Worm (Caenorhabditis elegans) whole organism, L1 larva: ENCODE data around the gene F02C12.1.
A peak's percentile ranks its signal among the peaks of the same experiment; 100 is the strongest.

ENCODE experiments used
- C04F5.9 ChIP-seq: sonication (generic microtip); optimal IDR thresholded peaks from 2 replicates; lab custom pipeline; 2016; ENCODE audit warnings: missing genetic modification characterization, missing compliant biosample characterization
- C16A3.4 ChIP-seq: fragments of 150-350 bp; optimal IDR thresholded peaks from 2 replicates; lab custom pipeline; 2014; ENCODE audit warnings: missing biosample characterization, missing genetic modification characterization
- C34B4.2 ChIP-seq: sonication (generic microtip); optimal IDR thresholded peaks from 2 replicates; lab custom pipeline; 2017; ENCODE audit warnings: mild to moderate bottlenecking, missing genetic modification characterization, missing compliant biosample characterization
- F16B12.6 ChIP-seq: fragments of 150-350 bp; optimal IDR thresholded peaks from 2 replicates; lab custom pipeline; 2014; ENCODE audit warnings: missing biosample characterization, missing genetic modification characterization
- Y116A8C.19 ChIP-seq: sonication (generic microtip); optimal IDR thresholded peaks from 2 replicates; lab custom pipeline; 2016; ENCODE audit warnings: missing compliant biosample characterization, missing genetic modification characterization, borderline replicate concordance
- alr-1 ChIP-seq: fragments of 200-800 bp; sonication (Bioruptor generic); optimal IDR thresholded peaks from 2 replicates; lab custom pipeline; 2018; ENCODE audit warnings: borderline replicate concordance, mild to moderate bottlenecking, missing genetic modification characterization, missing compliant biosample characterization
- ama-1 ChIP-seq: fragments of 150-350 bp; optimal IDR thresholded peaks from 2 replicates; lab custom pipeline; 2014
- blmp-1 ChIP-seq: fragments of 150-350 bp; optimal IDR thresholded peaks from 2 replicates; lab custom pipeline; 2014; ENCODE audit warnings: missing biosample characterization, missing genetic modification characterization
- ceh-63 ChIP-seq: fragments of 200-800 bp; sonication (Bioruptor generic); optimal IDR thresholded peaks from 2 replicates; lab custom pipeline; 2018; ENCODE audit warnings: mild to moderate bottlenecking, missing genetic modification characterization, missing compliant biosample characterization
- ceh-88 ChIP-seq: fragments of 200-800 bp; sonication (Bioruptor generic); IDR thresholded peaks from 2 replicates; pipeline ENCODE4 v1.3.6; 2022; ENCODE audit warnings: missing genetic modification characterization, missing compliant biosample characterization
- ceh-90 ChIP-seq: sonication (generic microtip); optimal IDR thresholded peaks from 2 replicates; lab custom pipeline; 2016; ENCODE audit warnings: missing genetic modification characterization, missing compliant biosample characterization
- ces-1 ChIP-seq: fragments of 150-350 bp; optimal IDR thresholded peaks from 2 replicates; lab custom pipeline; 2014; ENCODE audit warnings: missing biosample characterization, missing genetic modification reagents, missing genetic modification characterization
- dpl-1 ChIP-seq, 3 experiments: fragments of 150-350 bp in 2 of 3; sonication (generic microtip) in 1 of 3; optimal IDR thresholded peaks; 2 replicates each; lab custom pipeline; 2014 to 2017; ENCODE audit warnings: missing biosample characterization in 3 of 3, missing genetic modification characterization in 3 of 3, missing genetic modification reagents in 3 of 3
- efl-3 ChIP-seq: fragments of 200-800 bp; sonication (Bioruptor generic); optimal IDR thresholded peaks from 2 replicates; lab custom pipeline; 2018; ENCODE audit warnings: mild to moderate bottlenecking, missing genetic modification characterization, missing compliant biosample characterization
- egl-13 ChIP-seq: sonication (generic microtip); optimal IDR thresholded peaks from 2 replicates; lab custom pipeline; 2016; ENCODE audit warnings: missing genotype, missing genetic modification reagents, missing genetic modification characterization, missing compliant biosample characterization
- egl-27 ChIP-seq, 2 experiments: fragments of 150-350 bp in 1 of 2; sonication (generic microtip); optimal IDR thresholded peaks; 3 replicates each; lab custom pipeline; 2017 to 2018; ENCODE audit warnings: missing biosample characterization in 2 of 2, missing genetic modification characterization in 2 of 2, missing genetic modification reagents in 2 of 2
- ets-5 ChIP-seq: fragments of 200-800 bp; sonication (Bioruptor generic); IDR thresholded peaks from 2 replicates; pipeline ENCODE4 v1.3.6; 2022; ENCODE audit warnings: missing genetic modification characterization, missing compliant biosample characterization
- fkh-10 ChIP-seq: sonication (generic microtip); optimal IDR thresholded peaks from 2 replicates; lab custom pipeline; 2017; ENCODE audit warnings: missing biosample characterization, missing genetic modification reagents, missing genetic modification characterization
- fkh-4 ChIP-seq: sonication (generic microtip); optimal IDR thresholded peaks from 2 replicates; lab custom pipeline; 2016; ENCODE audit warnings: missing compliant biosample characterization, missing genetic modification characterization, borderline replicate concordance
- fos-1 ChIP-seq: fragments of 150-350 bp; optimal IDR thresholded peaks from 2 replicates; lab custom pipeline; 2014; ENCODE audit warnings: missing biosample characterization, missing genetic modification characterization
- grh-1 ChIP-seq: fragments of 200-800 bp; sonication (Bioruptor generic); IDR thresholded peaks from 2 replicates; pipeline ENCODE4 v1.3.6; 2022; ENCODE audit warnings: missing genetic modification reagents, missing genetic modification characterization, missing compliant biosample characterization
- hlh-17 ChIP-seq: fragments of 200-800 bp; sonication (Bioruptor generic); optimal IDR thresholded peaks from 2 replicates; lab custom pipeline; 2018; ENCODE audit warnings: missing genetic modification characterization, mild to moderate bottlenecking, missing compliant biosample characterization, moderate library complexity, borderline replicate concordance
- hpl-2 ChIP-seq: fragments of 150-350 bp; optimal IDR thresholded peaks from 2 replicates; lab custom pipeline; 2014; ENCODE audit warnings: missing biosample characterization, missing genetic modification reagents, missing genetic modification characterization
- jun-1 ChIP-seq: fragments of 150-350 bp; optimal IDR thresholded peaks from 2 replicates; lab custom pipeline; 2014; ENCODE audit warnings: missing biosample characterization, missing genetic modification reagents, missing genetic modification characterization
- lin-14 ChIP-seq: fragments of 200-800 bp; sonication (Bioruptor generic); optimal IDR thresholded peaks from 2 replicates; lab custom pipeline; 2018; ENCODE audit warnings: mild to moderate bottlenecking, missing genetic modification characterization, moderate library complexity, missing compliant biosample characterization
- lin-39 ChIP-seq: fragments of 150-350 bp; optimal IDR thresholded peaks from 2 replicates; lab custom pipeline; 2014; ENCODE audit warnings: missing biosample characterization, missing genetic modification reagents, missing genetic modification characterization
- lir-3 ChIP-seq: sonication (generic microtip); optimal IDR thresholded peaks from 2 replicates; lab custom pipeline; 2016; ENCODE audit warnings: mild to moderate bottlenecking, missing genetic modification characterization, moderate library complexity, missing compliant biosample characterization; ENCODE audit not compliant: poor library complexity
- mab-9 ChIP-seq: fragments of 200-800 bp; sonication (Bioruptor generic); IDR thresholded peaks from 2 replicates; pipeline ENCODE4 v1.3.6; 2022; ENCODE audit warnings: missing genetic modification reagents, missing genetic modification characterization, missing compliant biosample characterization
- mdl-1 ChIP-seq, 2 experiments: fragments of 150-350 bp; optimal IDR thresholded peaks; 2 replicates each; lab custom pipeline; 2014 to 2017; ENCODE audit warnings: missing biosample characterization in 2 of 2, missing genetic modification characterization in 2 of 2, inconsistent platforms in 1 of 2
- mef-2 ChIP-seq: fragments of 150-350 bp; optimal IDR thresholded peaks from 2 replicates; lab custom pipeline; 2014; ENCODE audit warnings: missing biosample characterization, missing genetic modification characterization
- mep-1 ChIP-seq: fragments of 150-350 bp; optimal IDR thresholded peaks from 2 replicates; lab custom pipeline; 2014; ENCODE audit warnings: missing biosample characterization, missing genetic modification characterization
- nhr-19 ChIP-seq: fragments of 200-800 bp; sonication (Bioruptor generic); conservative IDR thresholded peaks from 2 replicates; pipeline ENCODE4 v1.3.6; 2022; ENCODE audit warnings: missing genetic modification characterization, missing compliant biosample characterization
- nhr-28 ChIP-seq: fragments of 150-350 bp; optimal IDR thresholded peaks from 2 replicates; lab custom pipeline; 2014; ENCODE audit warnings: missing biosample characterization, missing genetic modification characterization
- nhr-71 ChIP-seq: sonication (generic microtip); optimal IDR thresholded peaks from 2 replicates; lab custom pipeline; 2016; ENCODE audit warnings: mild to moderate bottlenecking, missing genetic modification characterization, moderate library complexity, missing compliant biosample characterization
- nhr-76 ChIP-seq: sonication (generic microtip); optimal IDR thresholded peaks from 2 replicates; lab custom pipeline; 2017; ENCODE audit warnings: missing biosample characterization, missing genetic modification characterization
- nhr-77 ChIP-seq: fragments of 150-350 bp; optimal IDR thresholded peaks from 2 replicates; lab custom pipeline; 2014; ENCODE audit warnings: missing biosample characterization, missing genetic modification characterization
- nhr-84 ChIP-seq: sonication (generic microtip); optimal IDR thresholded peaks from 2 replicates; lab custom pipeline; 2017; ENCODE audit warnings: missing biosample characterization, missing genetic modification characterization
- pax-3 ChIP-seq: fragments of 200-800 bp; sonication (Bioruptor generic); optimal IDR thresholded peaks from 2 replicates; lab custom pipeline; 2018; ENCODE audit warnings: mild to moderate bottlenecking, missing genetic modification characterization, moderate library complexity, missing compliant biosample characterization
- rnt-1 ChIP-seq: sonication (generic microtip); optimal IDR thresholded peaks from 2 replicates; lab custom pipeline; 2016; ENCODE audit warnings: mild to moderate bottlenecking, missing genetic modification characterization, moderate library complexity, missing compliant biosample characterization
- skn-1 ChIP-seq: fragments of 150-350 bp; optimal IDR thresholded peaks from 2 replicates; lab custom pipeline; 2014; ENCODE audit warnings: missing biosample characterization, missing genetic modification characterization
- snpc-4 ChIP-seq: fragments of 150-350 bp; optimal IDR thresholded peaks from 2 replicates; lab custom pipeline; 2014; ENCODE audit warnings: missing biosample characterization, missing genetic modification characterization
- snu-23 ChIP-seq: sonication (generic microtip); optimal IDR thresholded peaks from 2 replicates; lab custom pipeline; 2016; ENCODE audit warnings: missing genetic modification characterization, missing compliant biosample characterization
- sox-4 ChIP-seq: sonication (generic microtip); optimal IDR thresholded peaks from 2 replicates; lab custom pipeline; 2016; ENCODE audit warnings: missing genetic modification characterization, missing compliant biosample characterization
- sptf-1 ChIP-seq: fragments of 150-350 bp; optimal IDR thresholded peaks from 2 replicates; lab custom pipeline; 2014; ENCODE audit warnings: missing biosample characterization, missing genetic modification characterization
- sup-37 ChIP-seq: fragments of 200-800 bp; sonication (Bioruptor generic); optimal IDR thresholded peaks from 2 replicates; lab custom pipeline; 2018; ENCODE audit warnings: mild to moderate bottlenecking, missing genetic modification characterization, missing compliant biosample characterization
- swsn-7 ChIP-seq: sonication (generic microtip); optimal IDR thresholded peaks from 2 replicates; lab custom pipeline; 2016; ENCODE audit warnings: missing genetic modification characterization, missing compliant biosample characterization
- tbx-2 ChIP-seq: sonication (generic microtip); optimal IDR thresholded peaks from 2 replicates; lab custom pipeline; 2016; ENCODE audit warnings: missing genetic modification characterization, missing compliant biosample characterization
- tlp-1 ChIP-seq: fragments of 150-350 bp; optimal IDR thresholded peaks from 2 replicates; lab custom pipeline; 2014; ENCODE audit warnings: missing biosample characterization, missing genetic modification characterization
- unc-62 ChIP-seq: fragments of 150-350 bp; optimal IDR thresholded peaks from 2 replicates; lab custom pipeline; 2014; ENCODE audit warnings: missing biosample characterization, missing genetic modification reagents, missing genetic modification characterization
- unc-98 ChIP-seq: fragments of 200-800 bp; sonication (Bioruptor generic); IDR thresholded peaks from 2 replicates; pipeline ENCODE4 v1.3.6; 2022; ENCODE audit warnings: missing genetic modification characterization, missing compliant biosample characterization
- vab-15 ChIP-seq: sonication (generic microtip); optimal IDR thresholded peaks from 2 replicates; lab custom pipeline; 2017; ENCODE audit warnings: missing genotype, mild to moderate bottlenecking, missing genetic modification characterization, missing compliant biosample characterization
- zag-1 ChIP-seq: fragments of 150-350 bp; optimal IDR thresholded peaks from 2 replicates; lab custom pipeline; 2014; ENCODE audit warnings: missing biosample characterization, missing genetic modification characterization
- zip-4 ChIP-seq: fragments of 200-800 bp; sonication (Bioruptor generic); optimal IDR thresholded peaks from 2 replicates; lab custom pipeline; 2018; ENCODE audit warnings: mild to moderate bottlenecking, missing genetic modification characterization, moderate library complexity, missing compliant biosample characterization
- ztf-11 ChIP-seq, 2 experiments: sonication (generic microtip); optimal IDR thresholded peaks; 2 replicates each; lab custom pipeline; 2016 to 2017; ENCODE audit warnings: missing genetic modification characterization in 2 of 2, missing biosample characterization in 1 of 2, missing compliant biosample characterization in 1 of 2

Gene F02C12.1

DNA sequence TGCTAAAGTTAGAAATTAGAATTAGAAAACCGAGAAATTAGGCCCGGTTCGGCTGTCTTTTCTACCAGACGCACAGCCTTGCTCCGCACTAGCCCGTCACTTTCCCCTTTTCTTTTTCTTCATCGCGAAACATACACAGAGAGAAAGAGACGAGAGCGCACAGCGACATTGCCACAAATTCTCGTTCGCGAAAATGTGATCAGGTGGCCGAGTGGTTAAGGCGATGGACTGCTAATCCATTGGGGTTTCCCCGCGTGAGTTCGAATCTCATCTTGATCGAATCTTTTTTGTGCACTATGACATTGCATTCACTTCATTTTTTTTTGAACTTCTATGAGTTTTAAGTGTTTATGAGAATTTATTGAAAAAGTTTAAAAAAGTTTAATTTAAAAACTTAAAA lies 40.6 kb downstream of the F02C12.1 start (continued):
- TF ChIP-seq mab-9 (GFP tag; lab: Robert Waterston, UW) (no peak), ztf-11 (tag; optimal IDR thresholded peaks at IDR 0.05; lab: Kevin White, UChicago) (peak in 1 of 2 experiments; percentile 24), zip-4 (GFP tag; lab: Kevin White, UChicago) (no peak), tbx-2 (tag; lab: Kevin White, UChicago) (peak; percentile 48), lin-14 (peak; percentile 25), grh-1 (no peak), mef-2 (tag; lab: Kevin White, UChicago) (no peak), nhr-71 (tag; lab: Kevin White, UChicago) (peak; percentile 53), C34B4.2 (tag; lab: Kevin White, UChicago) (no peak), ces-1 (GFP tag; lab: Kevin White, UChicago) (no peak), efl-3 (GFP tag; lab: Kevin White, UChicago) (no peak), nhr-84 (no peak), fkh-4 (tag; lab: Kevin White, UChicago) (no peak), fkh-10 (peak; percentile 68), lir-3 (tag; lab: Kevin White, UChicago) (no peak), alr-1 (tag; lab: Kevin White, UChicago) (no peak), nhr-77 (tag; lab: Kevin White, UChicago) (peak; percentile 29), C16A3.4 (peak; percentile 58), jun-1 (tag; lab: Kevin White, UChicago) (peak; percentile 57), zag-1 (no peak), C04F5.9 (no peak), egl-27 (tag; optimal IDR thresholded peaks at IDR 0.05; lab: Kevin White, UChicago) (no peak), ceh-63 (no peak), ets-5 (GFP tag; lab: Robert Waterston, UW) (no peak), ama-1 (lab: Kevin White, UChicago) (no peak), hlh-17 (no peak), skn-1 (no peak), fos-1 (peak; percentile 33), rnt-1 (peak; percentile 59), egl-13 (tag; lab: Kevin White, UChicago) (peak; percentile 43), blmp-1 (tag; lab: Kevin White, UChicago) (no peak), vab-15 (tag; lab: Kevin White, UChicago) (no peak), nhr-19 (GFP tag; lab: Robert Waterston, UW) (peak; percentile 50), mep-1 (peak; percentile 35), pax-3 (tag; lab: Kevin White, UChicago) (no peak), unc-98 (GFP tag; lab: Robert Waterston, UW) (no peak), F16B12.6 (tag; lab: Kevin White, UChicago) (no peak), ceh-90 (tag; lab: Kevin White, UChicago) (no peak), nhr-76 (no peak), tlp-1 (tag; lab: Kevin White, UChicago) (no peak), snpc-4 (tag; lab: Kevin White, UChicago) (no peak), sox-4 (peak; percentile 33), ceh-88 (GFP tag; lab: Robert Waterston, UW) (peak; percentile 30; the same call in 1 of the 2 replicates), hpl-2 (GFP tag; lab: Kevin White, UChicago) (no peak), snu-23 (GFP tag; lab: Kevin White, UChicago) (peak; percentile 74), lin-39 (no peak), mdl-1 (tag; optimal IDR thresholded peaks at IDR 0.05; lab: Kevin White, UChicago) (peak in 1 of 2 experiments; percentile 44), swsn-7 (tag; lab: Kevin White, UChicago) (peak; percentile 24), unc-62 (GFP tag; lab: Kevin White, UChicago) (no peak), Y116A8C.19 (tag; lab: Kevin White, UChicago) (no peak), nhr-28 (no peak), sptf-1 (tag; lab: Kevin White, UChicago) (no peak), dpl-1 (GFP tag; optimal IDR thresholded peaks at IDR 0.05; lab: Kevin White, UChicago) (no peak), sup-37 (GFP tag; lab: Kevin White, UChicago) (no peak)
